Comparison of ENCODE assay signal across 2 fruit fly cellular contexts in the genomic region with DNA sequence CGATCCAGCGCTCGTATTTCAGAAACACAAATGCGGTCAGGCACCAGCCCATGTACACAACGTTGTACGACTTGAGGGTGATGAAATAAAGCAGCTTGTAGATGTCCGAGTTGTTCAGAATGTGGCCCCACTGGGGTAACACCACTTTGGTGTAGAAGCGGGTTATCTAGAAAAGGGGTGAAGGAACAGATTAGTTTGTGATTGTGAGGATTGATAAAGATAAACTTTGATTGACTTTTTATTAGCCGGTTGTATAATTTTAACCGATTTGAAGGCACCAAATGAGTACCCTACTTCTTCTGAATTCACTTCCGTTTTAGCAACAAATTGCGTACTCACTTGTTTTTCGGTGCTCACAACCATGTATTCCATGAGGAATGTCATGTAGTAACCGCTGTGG.
TF ChIP-seq lines count a peak whose summit lies in the region.

No protein-coding gene starts in this region.

- TF ChIP-seq CTCF in whole organism, embryonic (GFP tag; optimal IDR thresholded peaks at IDR 0.05; lab: Kevin White, UChicago) = no peak

TF ChIP-seq in whole organism, adult, 20 proteins besides CTCF, POLR2A, EP300 and RAD21:
- TF ChIP-seq cic (GFP tag; optimal IDR thresholded peaks at IDR 0.05; lab: Kevin White, UChicago) = peak; percentile 6
- no peak for TF ChIP-seq Crg-1 (GFP tag; optimal IDR thresholded peaks at IDR 0.05; lab: Kevin White, UChicago)
- TF ChIP-seq kay (GFP tag; lab: Kevin White, UChicago; ENCODE audit: borderline replicate concordance) = no peak
- no peak for TF ChIP-seq CG7101 (tag; optimal IDR thresholded peaks at IDR 0.05; lab: Kevin White, UChicago)
TF ChIP-seq in whole organism, adult: peak in this region for 1.

TF ChIP-seq in whole organism, embryonic, 481 proteins besides CTCF, POLR2A, EP300 and RAD21:
- TF ChIP-seq CG18619 (GFP tag; optimal IDR thresholded peaks at IDR 0.05; lab: Kevin White, UChicago) (no peak), rib (GFP tag; IDR thresholded peaks at IDR 0.05; lab: Robert Waterston, UW) (no peak), nerfin-2 (GFP tag; IDR thresholded peaks at IDR 0.05; lab: Robert Waterston, UW; ENCODE audit: partially characterized antibody) (no peak), gfzf (GFP tag; optimal IDR thresholded peaks at IDR 0.05; lab: Kevin White, UChicago) (no peak), CG2202 (tag; optimal IDR thresholded peaks at IDR 0.05; lab: Kevin White, UChicago) (no peak), ac (GFP tag; optimal IDR thresholded peaks at IDR 0.05; lab: Kevin White, UChicago) (no peak), HmgZ (tag; optimal IDR thresholded peaks at IDR 0.05; lab: Kevin White, UChicago) (no peak), zf30C (GFP tag; optimal IDR thresholded peaks at IDR 0.05; lab: Kevin White, UChicago) (no peak), Scr (GFP tag; IDR thresholded peaks at IDR 0.05; lab: Robert Waterston, UW; ENCODE audit: partially characterized antibody) (no peak), CG13287 (GFP tag; IDR thresholded peaks at IDR 0.05; lab: Robert Waterston, UW; ENCODE audit: partially characterized antibody) (no peak), sug (tag; optimal IDR thresholded peaks at IDR 0.05; lab: Kevin White, UChicago) (peak; percentile 93), CG10543 (GFP tag; optimal IDR thresholded peaks at IDR 0.05; lab: Kevin White, UChicago) (peak; percentile 27), p53 (GFP tag; optimal IDR thresholded peaks at IDR 0.05; lab: Kevin White, UChicago) (no peak), exex (tag; optimal IDR thresholded peaks at IDR 0.05; lab: Kevin White, UChicago) (peak; percentile 86), ash1 (GFP tag; optimal IDR thresholded peaks at IDR 0.05; lab: Kevin White, UChicago) (no peak), crp (GFP tag; optimal IDR thresholded peaks at IDR 0.05; lab: Kevin White, UChicago) (no peak), Hey (tag; optimal IDR thresholded peaks at IDR 0.05; lab: Kevin White, UChicago) (no peak), fd3F (GFP tag; optimal IDR thresholded peaks at IDR 0.05; lab: Kevin White, UChicago) (no peak), Ets65A (GFP tag; lab: Kevin White, UChicago) (no peak), Xrp1 (GFP tag; IDR thresholded peaks at IDR 0.05; lab: Robert Waterston, UW) (no peak), HHEX (GFP tag; optimal IDR thresholded peaks at IDR 0.05; lab: Kevin White, UChicago) (no peak), CG18764 (GFP tag; optimal IDR thresholded peaks at IDR 0.05; lab: Kevin White, UChicago) (no peak), Kr (GFP tag; optimal IDR thresholded peaks at IDR 0.05; lab: Kevin White, UChicago) (no peak), eve (GFP tag; optimal IDR thresholded peaks at IDR 0.05; lab: Kevin White, UChicago) (no peak), Vsx1 (GFP tag; optimal IDR thresholded peaks at IDR 0.05; lab: Kevin White, UChicago) (peak; percentile 44), zfh2 (GFP tag; optimal IDR thresholded peaks at IDR 0.05; lab: Kevin White, UChicago) (no peak), grn (GFP tag; optimal IDR thresholded peaks at IDR 0.05; lab: Kevin White, UChicago) (peak; percentile 77), abd-A (tag; optimal IDR thresholded peaks at IDR 0.05; lab: Kevin White, UChicago) (no peak), mld (GFP tag; IDR thresholded peaks at IDR 0.05; lab: Robert Waterston, UW; ENCODE audit: partially characterized antibody) (no peak), sisA (GFP tag; IDR thresholded peaks at IDR 0.05; lab: Robert Waterston, UW) (no peak), tio (GFP tag; optimal IDR thresholded peaks at IDR 0.05; lab: Kevin White, UChicago) (no peak), CG34422 (GFP tag; IDR thresholded peaks at IDR 0.05; lab: Robert Waterston, UW) (no peak), CG33213 (GFP tag; optimal IDR thresholded peaks at IDR 0.05; lab: Kevin White, UChicago) (no peak), wdn (GFP tag; IDR thresholded peaks at IDR 0.05; lab: Robert Waterston, UW) (no peak), Hr51 (GFP tag; optimal IDR thresholded peaks at IDR 0.05; lab: Kevin White, UChicago) (no peak), D (optimal IDR thresholded peaks at IDR 0.05; lab: Kevin White, UChicago) (no peak), D (GFP tag; optimal IDR thresholded peaks at IDR 0.05; lab: Kevin White, UChicago) (no peak), Dbx (GFP tag; IDR thresholded peaks at IDR 0.05; lab: Robert Waterston, UW) (no peak), CG10366 (GFP tag; IDR thresholded peaks at IDR 0.05; lab: Robert Waterston, UW) (no peak), ap (GFP tag; IDR thresholded peaks at IDR 0.05; lab: Robert Waterston, UW) (no peak), CG9215 (GFP tag; IDR thresholded peaks at IDR 0.05; lab: Robert Waterston, UW) (no peak), Antp (GFP tag; optimal IDR thresholded peaks at IDR 0.05; lab: Kevin White, UChicago) (no peak), Deaf1 (tag; optimal IDR thresholded peaks at IDR 0.05; lab: Kevin White, UChicago) (no peak), sens-2 (GFP tag; IDR thresholded peaks at IDR 0.05; lab: Robert Waterston, UW) (peak; percentile 80; the same call in 1 of the 2 replicates), z (GFP tag; IDR thresholded peaks at IDR 0.05; lab: Robert Waterston, UW) (no peak), grau (tag; optimal IDR thresholded peaks at IDR 0.05; lab: Kevin White, UChicago) (no peak), vnd (GFP tag; IDR thresholded peaks at IDR 0.05; lab: Robert Waterston, UW; ENCODE audit: partially characterized antibody) (no peak), aop (GFP tag; IDR thresholded peaks at IDR 0.05; lab: Robert Waterston, UW) (no peak), CG12104 (GFP tag; optimal IDR thresholded peaks at IDR 0.05; lab: Kevin White, UChicago) (no peak), croc (GFP tag; conservative IDR thresholded peaks at IDR 0.05; lab: Robert Waterston, UW) (no peak), CG4730 (GFP tag; IDR thresholded peaks at IDR 0.05; lab: Robert Waterston, UW) (no peak), GATAe (GFP tag; conservative IDR thresholded peaks at IDR 0.05; lab: Robert Waterston, UW) (0 out of 2 replicates have a peak, but pooled peaks have one; percentile 31), Opbp (GFP tag; IDR thresholded peaks at IDR 0.05; lab: Robert Waterston, UW; ENCODE audit: partially characterized antibody) (no peak), Pdp1 (GFP tag; optimal IDR thresholded peaks at IDR 0.05; lab: Kevin White, UChicago) (peak in 1 of 2 experiments; percentile 63), Ssrp (tag; optimal IDR thresholded peaks at IDR 0.05; lab: Kevin White, UChicago) (no peak), pho (GFP tag; optimal IDR thresholded peaks at IDR 0.05; lab: Kevin White, UChicago) (no peak), onecut (GFP tag; IDR thresholded peaks at IDR 0.05; lab: Robert Waterston, UW) (no peak), Blimp-1 (GFP tag; optimal IDR thresholded peaks at IDR 0.05; lab: Kevin White, UChicago) (no peak), CG5180 (GFP tag; optimal IDR thresholded peaks at IDR 0.05; lab: Kevin White, UChicago) (no peak), CG7786 (GFP tag; optimal IDR thresholded peaks at IDR 0.05; lab: Kevin White, UChicago) (no peak), sd (tag; optimal IDR thresholded peaks at IDR 0.05; lab: Kevin White, UChicago) (no peak), CG34376 (GFP tag; optimal IDR thresholded peaks at IDR 0.05; lab: Kevin White, UChicago) (peak; percentile 4), CrebB (tag; optimal IDR thresholded peaks at IDR 0.05; lab: Kevin White, UChicago) (no peak), HLHmδ (GFP tag; optimal IDR thresholded peaks at IDR 0.05; lab: Kevin White, UChicago) (no peak), cg (GFP tag; optimal IDR thresholded peaks at IDR 0.05; lab: Kevin White, UChicago) (no peak)
